Fruit fly (Drosophila melanogaster) Kc167 (cell line): ENCODE data around the gene CG5506.

Experiments
- Myc ChIP-seq: fragments of >200 bp; optimal IDR thresholded peaks from 2 replicates; lab custom pipeline; 2017; ENCODE audit warnings: missing external identifiers
- Sin3A ChIP-seq: fragments of >200 bp; optimal IDR thresholded peaks from 2 replicates; lab custom pipeline; 2018; ENCODE audit warnings: missing external identifiers
- h ChIP-seq: fragments of >200 bp; optimal IDR thresholded peaks from 3 replicates; lab custom pipeline; 2018; ENCODE audit warnings: missing external identifiers
- insv ChIP-seq: fragments of >200 bp; optimal IDR thresholded peaks from 3 replicates; lab custom pipeline; 2018; ENCODE audit warnings: missing external identifiers
- psq ChIP-seq: fragments of >200 bp; optimal IDR thresholded peaks from 2 replicates; lab custom pipeline; 2017; ENCODE audit warnings: missing external identifiers
- ttk ChIP-seq: sonication (Bioruptor generic); optimal IDR thresholded peaks from 2 replicates; lab custom pipeline; 2017; ENCODE audit warnings: missing external identifiers

Gene CG5506

DNA sequence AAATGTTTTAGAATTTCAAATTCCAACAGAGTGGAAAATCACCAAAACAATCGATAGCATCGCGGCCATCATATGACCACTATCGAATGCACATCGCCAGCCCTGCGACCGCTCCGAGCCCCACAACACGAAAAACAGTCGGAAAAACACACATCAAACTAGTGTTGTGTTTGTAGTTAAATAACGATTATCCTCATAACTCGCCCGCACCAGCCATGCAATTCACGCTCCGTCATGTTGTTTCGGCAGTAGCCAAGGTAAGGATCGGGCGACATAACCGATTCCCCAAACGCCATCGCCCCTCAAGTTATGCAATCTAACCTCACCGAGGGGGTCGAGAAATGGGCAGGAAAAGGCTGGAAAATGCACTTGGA lies 37.2 kb downstream of the CG5506 start:
- no peak for TF ChIP-seq Myc (lab: Kevin White, UChicago)
- TF ChIP-seq insv (lab: Kevin White, UChicago), result no peak
- no peak for TF ChIP-seq Sin3A
- no peak for TF ChIP-seq ttk (lab: Kevin White, UChicago)
- no peak for TF ChIP-seq psq (lab: Kevin White, UChicago)
- TF ChIP-seq h (lab: Kevin White, UChicago), result no peak

- no peak for TF ChIP-seq Myc (lab: Kevin White, UChicago)
- no peak for TF ChIP-seq insv (lab: Kevin White, UChicago)
- no peak for TF ChIP-seq Sin3A
- no peak for TF ChIP-seq ttk (lab: Kevin White, UChicago)
- TF ChIP-seq psq (lab: Kevin White, UChicago), result no peak
- no peak for TF ChIP-seq h (lab: Kevin White, UChicago)
These were observed 37.8 kb downstream of the CG5506 start, which contains the start of the genes MED19 and CG7430 for dm6 chr3L:17846169-17846981. Gene MED19 (minus strand): TSS chr3L:17846501. Gene CG7430 (plus strand): TSS chr3L:17846916.

dm6 chr3L:17842892-17843703 lies 41.1 kb downstream of the CG5506 start, which contains the start of gene CG5567:
Gene CG5567 (minus strand): TSS chr3L:17843544.
- no peak for TF ChIP-seq insv (lab: Kevin White, UChicago)
- no peak for TF ChIP-seq ttk (lab: Kevin White, UChicago)
- no peak for TF ChIP-seq Myc (lab: Kevin White, UChicago)
- no peak for TF ChIP-seq psq (lab: Kevin White, UChicago)
- no peak for TF ChIP-seq Sin3A
- no peak for TF ChIP-seq h (lab: Kevin White, UChicago)

dm6 chr3L:17841085-17841606 lies 43.0 kb downstream of the CG5506 start, which contains the start of gene CG5577:
Gene CG5577 (minus strand): TSS chr3L:17841427.
- no peak for TF ChIP-seq Sin3A
- TF ChIP-seq h (lab: Kevin White, UChicago), result no peak
- no peak for TF ChIP-seq psq (lab: Kevin White, UChicago)
- TF ChIP-seq insv (lab: Kevin White, UChicago), result no peak
- no peak for TF ChIP-seq Myc (lab: Kevin White, UChicago)
- TF ChIP-seq ttk (lab: Kevin White, UChicago), result no peak

- TF ChIP-seq insv (lab: Kevin White, UChicago) (no peak), Myc (lab: Kevin White, UChicago) (no peak), ttk (lab: Kevin White, UChicago) (no peak), Sin3A (no peak), psq (lab: Kevin White, UChicago) (no peak), h (lab: Kevin White, UChicago) (no peak)
These were observed 49.1 kb downstream of the CG5506 start, which contains the start of gene CG32189 for dm6 chr3L:17835074-17835473. Gene CG32189 (minus strand): TSS chr3L:17835174.
